Worm (Caenorhabditis elegans): ENCODE results near the gene odr-1.

The odr-1 gene

DNA sequence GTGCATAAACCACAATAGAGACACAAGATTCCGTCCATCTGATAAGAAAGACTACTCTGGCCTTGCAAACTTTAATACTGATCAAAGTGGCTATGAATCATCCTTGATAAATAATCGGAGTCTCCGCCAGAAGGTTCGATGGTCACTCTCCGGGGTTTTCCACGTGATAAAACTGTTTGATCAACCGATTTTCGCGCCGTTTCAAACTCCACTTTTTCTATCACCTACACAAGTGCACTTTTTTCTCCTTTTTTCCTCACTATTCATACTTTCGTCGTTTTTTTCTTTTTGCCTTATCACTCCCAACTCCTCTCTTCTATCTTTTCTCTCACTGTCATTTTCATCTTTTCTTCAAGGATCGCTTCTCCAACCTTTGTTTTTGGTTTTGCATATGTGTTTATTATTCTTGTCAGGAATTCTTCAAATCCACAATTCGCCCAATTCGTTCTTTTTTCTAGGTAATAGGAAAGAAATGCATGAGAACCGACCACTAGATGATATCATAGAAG lies 22.1 kb downstream of the odr-1 start, which contains the start of gene F18H3.4 (continued):
- TF ChIP-seq lsy-2 (tag; optimal IDR thresholded peaks at IDR 0.05) (peak in 1 of 2 experiments; percentile 60), daf-16 (GFP tag; optimal IDR thresholded peaks at IDR 0.05) (peak in 1 of 2 experiments; percentile 69), daf-16 (tag; optimal IDR thresholded peaks at IDR 0.05) (peak; percentile 87), nhr-42 (GFP tag; IDR thresholded peaks at IDR 0.05) (peak; percentile 25; the same call in 1 of the 2 replicates), ceh-20 (GFP tag; IDR thresholded peaks at IDR 0.05) (0 out of 2 replicates have a peak, but pooled peaks have one; percentile 44), nhr-48 (tag; optimal IDR thresholded peaks at IDR 0.05) (peak; percentile 91), mxl-3 (GFP tag; optimal IDR thresholded peaks at IDR 0.05) (peak; percentile 48), Y5F2A.4 (GFP tag; optimal IDR thresholded peaks at IDR 0.05) (no peak), jun-1 (tag; optimal IDR thresholded peaks at IDR 0.05) (peak; percentile 48), hlh-30 (tag; optimal IDR thresholded peaks at IDR 0.05; ENCODE audit: insufficient read depth) (peak; percentile 75), set-16 (GFP tag; IDR thresholded peaks at IDR 0.05) (no peak), duxl-1 (tag; optimal IDR thresholded peaks at IDR 0.05; ENCODE audit: poor library complexity) (no peak), saeg-2 (GFP tag; IDR thresholded peaks at IDR 0.05) (peak; percentile 68; the same call in 1 of the 2 replicates), nhr-10 (tag; optimal IDR thresholded peaks at IDR 0.05) (peak; percentile 65), dmd-6 (GFP tag; IDR thresholded peaks at IDR 0.05) (peak; percentile 97), dpl-1 (GFP tag; optimal IDR thresholded peaks at IDR 0.05) (peak; percentile 48), unc-62 (GFP tag; optimal IDR thresholded peaks at IDR 0.05 in 1 of 2) (peak in 1 of 2 experiments; percentile 72), unc-62 (tag; optimal IDR thresholded peaks at IDR 0.05) (no peak), tag-97 (GFP tag; IDR thresholded peaks at IDR 0.05) (no peak), daf-12 (tag; optimal IDR thresholded peaks at IDR 0.05) (no peak), dmd-8 (GFP tag; IDR thresholded peaks at IDR 0.05) (no peak), hmg-1.1 (GFP tag; IDR thresholded peaks at IDR 0.05) (0 out of 2 replicates have a peak, but pooled peaks have one; percentile 19), T20F7.1 (GFP tag; optimal IDR thresholded peaks at IDR 0.05) (peak; percentile 40)

DNA sequence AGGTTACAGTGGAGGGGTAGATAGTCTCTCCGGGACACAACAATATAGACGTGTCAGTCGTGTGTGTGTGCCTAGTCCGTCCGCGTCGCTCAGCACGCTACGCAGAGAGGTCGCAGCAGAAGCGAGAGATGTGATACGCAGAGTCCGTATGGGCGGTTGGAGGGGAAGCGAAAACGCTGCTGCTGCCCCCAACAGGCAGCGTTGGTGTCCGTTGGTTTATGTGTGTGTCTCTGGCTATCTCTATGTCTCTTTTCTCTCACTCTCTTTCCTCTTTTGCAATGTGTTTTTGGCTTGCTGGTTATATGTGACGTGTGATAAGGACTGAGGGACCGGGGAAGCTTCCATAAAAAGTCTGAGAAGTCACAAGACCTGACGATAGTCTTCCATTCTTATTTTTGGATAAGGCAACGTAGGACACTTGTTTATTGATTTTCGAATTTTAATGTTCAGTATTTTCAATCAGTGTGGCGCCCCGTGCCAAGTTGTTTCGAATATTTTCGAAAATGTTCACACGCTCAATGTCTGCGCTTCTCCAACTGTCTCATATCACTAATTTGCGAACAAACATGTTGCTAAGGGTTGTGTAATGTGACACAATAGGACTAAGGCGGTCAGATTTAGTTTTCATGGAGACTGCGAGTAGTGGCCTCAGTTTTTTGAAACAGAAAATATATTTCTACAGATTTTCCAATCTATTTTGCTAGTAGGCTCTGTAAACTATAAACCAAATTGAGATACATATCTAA lies 23.3 kb downstream of the odr-1 start, which contains the start of gene pab-2:
Gene pab-2, minus strand, starts transcription at position 69 of the 746 bp plus-strand sequence.
- TF ChIP-seq T20F7.1 (GFP tag; optimal IDR thresholded peaks at IDR 0.05) (peak; percentile 46), mxl-3 (GFP tag; optimal IDR thresholded peaks at IDR 0.05) (peak; percentile 97), lin-1 (GFP tag; IDR thresholded peaks at IDR 0.05) (no peak; the same call in 1 of the 2 replicates), nhr-102 (tag; optimal IDR thresholded peaks at IDR 0.05) (peak; percentile 92), hmg-1.1 (GFP tag; IDR thresholded peaks at IDR 0.05) (peak; percentile 90), pqm-1 (tag; optimal IDR thresholded peaks at IDR 0.05) (peak; percentile 29), Y105C5A.15 (GFP tag; IDR thresholded peaks at IDR 0.05) (no peak), Y5F2A.4 (GFP tag; optimal IDR thresholded peaks at IDR 0.05) (no peak), mxl-2 (GFP tag; conservative IDR thresholded peaks at IDR 0.05) (0 out of 2 replicates have a peak, but pooled peaks have one; percentile 61), duxl-1 (tag; optimal IDR thresholded peaks at IDR 0.05; ENCODE audit: poor library complexity) (no peak), skn-1 (tag; optimal IDR thresholded peaks at IDR 0.05) (no peak), daf-16 (GFP tag; optimal IDR thresholded peaks at IDR 0.05) (peak in 1 of 2 experiments; percentile 39), daf-16 (tag; optimal IDR thresholded peaks at IDR 0.05) (peak; percentile 83), lim-7 (GFP tag; IDR thresholded peaks at IDR 0.05) (0 out of 2 replicates have a peak, but pooled peaks have one; percentile 53), R02D3.7 (tag; optimal IDR thresholded peaks at IDR 0.05) (no peak), gei-8 (GFP tag; optimal IDR thresholded peaks at IDR 0.05) (peak; percentile 71), Y48G9A.11 (GFP tag; IDR thresholded peaks at IDR 0.05) (no peak), nhr-41 (GFP tag; IDR thresholded peaks at IDR 0.05) (peak; percentile 77; the same call in 1 of the 2 replicates), F37D6.2 (tag; optimal IDR thresholded peaks at IDR 0.05) (peak; percentile 47), nhr-10 (tag; optimal IDR thresholded peaks at IDR 0.05) (peak; percentile 38), nhr-28 (tag; optimal IDR thresholded peaks at IDR 0.05) (peak; percentile 87), ces-1 (GFP tag; optimal IDR thresholded peaks at IDR 0.05) (no peak), hlh-30 (tag; optimal IDR thresholded peaks at IDR 0.05; ENCODE audit: insufficient read depth) (peak; percentile 93), lin-29 (GFP tag; IDR thresholded peaks at IDR 0.05) (no peak), lin-13 (GFP tag; optimal IDR thresholded peaks at IDR 0.05) (peak; percentile 41), fkh-10 (GFP tag; optimal IDR thresholded peaks at IDR 0.05) (peak; percentile 27), zfp-2 (tag; optimal IDR thresholded peaks at IDR 0.05) (no peak), vab-7 (GFP tag; IDR thresholded peaks at IDR 0.05) (no peak), ceh-28 (tag; optimal IDR thresholded peaks at IDR 0.05) (no peak), ceh-44 (GFP tag; IDR thresholded peaks at IDR 0.05) (no peak), spr-3 (GFP tag; optimal IDR thresholded peaks at IDR 0.05) (no peak), unc-130 (GFP tag; optimal IDR thresholded peaks at IDR 0.05) (no peak), nhr-48 (tag; optimal IDR thresholded peaks at IDR 0.05) (peak; percentile 92)

All from whole organism, L4 larva.